Fruit fly (Drosophila melanogaster): ENCODE data around the gene Mur18B.
A peak's percentile ranks its signal among the peaks of the same experiment; 100 is the strongest.

Mur18B gene

DNA sequence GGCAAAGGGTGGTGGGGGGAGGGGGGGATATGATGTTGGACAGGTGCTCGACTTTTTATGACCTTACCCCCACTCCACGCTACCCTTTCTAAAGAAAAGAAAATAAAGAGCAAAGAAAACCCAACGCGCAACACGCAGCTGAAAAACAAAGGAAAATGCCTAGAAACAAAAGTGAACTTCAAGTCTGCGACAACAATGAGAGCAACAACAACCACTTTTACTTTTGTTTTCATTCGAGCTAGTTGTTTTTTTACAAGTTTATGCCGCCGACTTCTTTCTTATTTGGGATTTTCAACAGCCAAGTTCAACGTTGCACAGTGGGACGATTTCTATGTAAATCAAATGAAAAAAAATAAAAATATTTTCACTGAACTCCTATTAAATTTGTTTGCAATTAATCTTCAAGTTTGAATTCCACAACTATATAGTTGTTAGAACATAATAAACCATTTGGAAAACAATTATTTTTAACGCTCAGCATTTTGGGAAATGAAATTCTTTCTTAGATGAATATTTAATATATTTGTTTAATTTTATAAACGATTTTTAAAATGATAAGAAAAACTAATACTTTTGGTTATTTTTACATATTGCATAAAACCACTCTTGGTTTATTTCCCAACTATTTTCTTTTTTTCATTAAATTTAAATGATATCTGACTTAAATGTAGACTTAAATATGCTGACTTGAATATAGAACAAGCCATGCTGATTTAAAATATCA is 11.7 kb downstream of the Mur18B start:
- no peak for TF ChIP-seq Clk (GFP tag; optimal IDR thresholded peaks at IDR 0.05)
- TF ChIP-seq CG33017 (tag; optimal IDR thresholded peaks at IDR 0.05), result no peak

- TF ChIP-seq CG7101 (tag; optimal IDR thresholded peaks at IDR 0.05), result no peak
- TF ChIP-seq Hr96 (GFP tag; optimal IDR thresholded peaks at IDR 0.05), result no peak
- TF ChIP-seq CG33017 (tag; optimal IDR thresholded peaks at IDR 0.05), result no peak
- no peak for TF ChIP-seq pad (GFP tag; optimal IDR thresholded peaks at IDR 0.05)
- no peak for TF ChIP-seq Mnt (GFP tag; optimal IDR thresholded peaks at IDR 0.05)
Measured at dm6 chrX:19225304-19225640, 12.2 kb downstream of the Mur18B start.

DNA sequence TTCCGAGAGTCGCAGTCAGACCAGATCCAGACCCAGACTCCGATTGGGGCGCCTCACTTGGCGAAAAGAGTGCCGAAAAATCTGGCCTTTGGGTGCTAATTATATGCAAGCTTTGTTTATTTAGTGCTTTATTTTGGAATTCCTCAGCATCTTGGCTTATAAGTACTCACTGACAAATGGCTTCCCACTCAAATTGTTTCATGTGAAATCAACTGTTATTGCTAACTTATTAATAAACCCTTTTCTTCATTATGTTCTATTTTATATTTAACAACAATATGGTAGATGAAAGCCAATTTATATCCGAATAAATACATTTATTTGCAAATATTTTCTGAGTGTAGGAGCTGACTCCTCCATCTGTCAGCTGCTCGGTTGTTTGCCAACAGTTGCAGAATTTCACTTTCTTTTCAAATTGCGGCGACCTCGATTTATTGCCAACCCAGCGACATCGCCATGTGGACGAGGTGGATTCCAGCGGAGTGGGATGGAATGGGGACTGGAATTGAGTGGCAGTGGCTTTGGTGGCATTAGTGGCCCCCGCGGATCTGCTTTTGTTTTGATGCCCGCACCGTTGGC is 16.9 kb downstream of the Mur18B start:
- TF ChIP-seq Mnt (GFP tag; optimal IDR thresholded peaks at IDR 0.05) (no peak), Hr96 (GFP tag; optimal IDR thresholded peaks at IDR 0.05) (no peak), CG5204 (GFP tag; optimal IDR thresholded peaks at IDR 0.05) (no peak), CG1620 (GFP tag; optimal IDR thresholded peaks at IDR 0.05) (no peak), kay (GFP tag; ENCODE audit: borderline replicate concordance) (no peak), Crg-1 (GFP tag; optimal IDR thresholded peaks at IDR 0.05) (no peak), tj (GFP tag; optimal IDR thresholded peaks at IDR 0.05) (no peak), toe (GFP tag; optimal IDR thresholded peaks at IDR 0.05) (no peak), ovo (GFP tag; optimal IDR thresholded peaks at IDR 0.05) (no peak), CG14711 (tag; optimal IDR thresholded peaks at IDR 0.05) (no peak), cic (GFP tag; optimal IDR thresholded peaks at IDR 0.05) (no peak), bab1 (GFP tag; optimal IDR thresholded peaks at IDR 0.05) (no peak), CG7045 (GFP tag; optimal IDR thresholded peaks at IDR 0.05) (no peak), CG12768 (GFP tag; optimal IDR thresholded peaks at IDR 0.05) (no peak), CG7101 (tag; optimal IDR thresholded peaks at IDR 0.05) (no peak), pad (GFP tag; optimal IDR thresholded peaks at IDR 0.05) (no peak), CG33017 (tag; optimal IDR thresholded peaks at IDR 0.05) (no peak)

- no peak for TF ChIP-seq CG1620 (GFP tag; optimal IDR thresholded peaks at IDR 0.05)
- TF ChIP-seq cnc (optimal IDR thresholded peaks at IDR 0.05), result no peak
- no peak for TF ChIP-seq kay (GFP tag; ENCODE audit: borderline replicate concordance)
- no peak for TF ChIP-seq CG7045 (GFP tag; optimal IDR thresholded peaks at IDR 0.05)
- TF ChIP-seq CG11617 (GFP tag; optimal IDR thresholded peaks at IDR 0.05), result no peak
- TF ChIP-seq Clk (GFP tag; optimal IDR thresholded peaks at IDR 0.05), result no peak
Measured at dm6 chrX:19238613-19239012, 25.6 kb downstream of the Mur18B start.

DNA sequence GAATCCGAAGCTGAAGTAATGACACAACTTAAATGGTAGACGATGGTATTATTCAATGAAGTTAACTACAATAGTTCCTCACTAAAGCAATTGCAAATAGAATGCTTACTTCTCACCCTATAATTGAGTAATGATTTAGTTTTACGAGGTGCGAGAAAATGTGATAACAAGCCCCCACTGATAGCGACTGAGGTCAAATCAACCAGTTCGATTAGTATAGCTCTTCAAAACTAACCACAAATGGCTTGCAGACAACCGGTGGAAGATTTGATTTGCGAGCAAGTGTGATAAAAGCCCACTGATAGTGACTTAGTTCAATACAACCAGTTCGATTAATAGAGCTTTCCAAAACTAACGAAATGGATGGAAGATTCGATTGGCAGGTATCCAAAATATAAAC is 26.3 kb downstream of the Mur18B start:
- no peak for TF ChIP-seq CG5204 (GFP tag; optimal IDR thresholded peaks at IDR 0.05)
- no peak for TF ChIP-seq Mnt (GFP tag; optimal IDR thresholded peaks at IDR 0.05)
- no peak for TF ChIP-seq kay (GFP tag; ENCODE audit: borderline replicate concordance)
- TF ChIP-seq cic (GFP tag; optimal IDR thresholded peaks at IDR 0.05), result no peak
- no peak for TF ChIP-seq CG7101 (tag; optimal IDR thresholded peaks at IDR 0.05)
- TF ChIP-seq Crg-1 (GFP tag; optimal IDR thresholded peaks at IDR 0.05), result no peak
- no peak for TF ChIP-seq CG14711 (tag; optimal IDR thresholded peaks at IDR 0.05)
- no peak for TF ChIP-seq CG11617 (GFP tag; optimal IDR thresholded peaks at IDR 0.05)
- no peak for TF ChIP-seq CG33017 (tag; optimal IDR thresholded peaks at IDR 0.05)
- TF ChIP-seq ovo (GFP tag; optimal IDR thresholded peaks at IDR 0.05), result no peak
- TF ChIP-seq toe (GFP tag; optimal IDR thresholded peaks at IDR 0.05), result no peak
- TF ChIP-seq tj (GFP tag; optimal IDR thresholded peaks at IDR 0.05), result no peak
- TF ChIP-seq CG12768 (GFP tag; optimal IDR thresholded peaks at IDR 0.05), result no peak
- no peak for TF ChIP-seq Clk (GFP tag; optimal IDR thresholded peaks at IDR 0.05)
- TF ChIP-seq Hr96 (GFP tag; optimal IDR thresholded peaks at IDR 0.05), result no peak
- no peak for TF ChIP-seq bab1 (GFP tag; optimal IDR thresholded peaks at IDR 0.05)
- no peak for TF ChIP-seq cnc (optimal IDR thresholded peaks at IDR 0.05)
- TF ChIP-seq CG1620 (GFP tag; optimal IDR thresholded peaks at IDR 0.05), result no peak
- no peak for TF ChIP-seq CG7045 (GFP tag; optimal IDR thresholded peaks at IDR 0.05)

DNA sequence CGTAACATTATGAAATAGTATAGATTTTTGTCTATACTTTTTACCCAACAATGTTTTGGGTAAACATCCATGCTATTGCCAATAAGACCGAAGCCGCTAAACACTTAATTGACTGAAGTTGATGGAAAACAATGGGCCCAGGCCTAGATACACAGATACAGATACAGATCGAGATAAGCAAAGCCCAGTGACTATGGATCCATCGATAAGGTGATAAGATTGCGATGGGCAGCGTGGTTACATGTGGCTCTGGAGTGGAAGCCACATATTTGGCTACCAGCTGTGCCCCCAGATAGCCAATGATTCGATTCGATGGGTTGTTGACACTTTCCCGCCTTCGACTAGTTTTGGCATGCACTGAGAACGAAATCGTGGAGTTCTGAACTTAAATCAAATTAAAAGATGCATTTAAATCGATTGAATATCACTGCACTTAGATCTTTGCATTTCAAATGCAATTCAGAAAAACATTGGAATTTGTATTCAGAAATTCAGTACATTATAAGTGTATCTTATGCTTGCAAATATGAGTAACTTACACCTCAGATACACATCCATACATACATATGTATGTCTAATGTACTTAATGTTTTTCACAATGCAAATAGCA is 27.3 kb downstream of the Mur18B start:
- TF ChIP-seq Mnt (GFP tag; optimal IDR thresholded peaks at IDR 0.05) (peak; percentile 59), tj (GFP tag; optimal IDR thresholded peaks at IDR 0.05) (no peak)

dm6 chrX:19241790-19242373 is 28.8 kb downstream of the Mur18B start, which contains the start of gene CG14196:
CG14196 (minus strand) TSS chrX:19241840.
- TF ChIP-seq CG1620 (GFP tag; optimal IDR thresholded peaks at IDR 0.05), result no peak
- TF ChIP-seq pad (GFP tag; optimal IDR thresholded peaks at IDR 0.05), result no peak
- peak; percentile 33 for TF ChIP-seq cic (GFP tag; optimal IDR thresholded peaks at IDR 0.05)

Measured in whole organism, adult.